Fruit fly (Drosophila melanogaster): ENCODE data around the gene CG33639.
A peak's percentile ranks its signal among the peaks of the same experiment; 100 is the strongest.

CG33639 gene

dm6 chrX:18208079-18208865 is 17.6 kb downstream of the CG33639 start (continued):
- peak; percentile 59 for TF ChIP-seq gem (tag; optimal IDR thresholded peaks at IDR 0.05)
- no peak for TF ChIP-seq CG31388 (GFP tag; optimal IDR thresholded peaks at IDR 0.05)
- peak; percentile 6 for TF ChIP-seq CG8924 (tag; optimal IDR thresholded peaks at IDR 0.05)
- no peak for TF ChIP-seq CG11093 (GFP tag; IDR thresholded peaks at IDR 0.05)
- no peak for TF ChIP-seq Eip74EF (GFP tag; optimal IDR thresholded peaks at IDR 0.05)
- TF ChIP-seq CG32532 (GFP tag; IDR thresholded peaks at IDR 0.05), result no peak
- no peak for TF ChIP-seq gcm2 (GFP tag; optimal IDR thresholded peaks at IDR 0.05)
- TF ChIP-seq CG42726 (GFP tag; IDR thresholded peaks at IDR 0.05; ENCODE audit: partially characterized antibody), result no peak
- TF ChIP-seq Dbx (GFP tag; IDR thresholded peaks at IDR 0.05), result no peak
- TF ChIP-seq CG12769 (tag; optimal IDR thresholded peaks at IDR 0.05), result no peak
- TF ChIP-seq E2f2 (GFP tag; IDR thresholded peaks at IDR 0.05), result no peak
- TF ChIP-seq Bdp1 (GFP tag; optimal IDR thresholded peaks at IDR 0.05), result no peak
- no peak for TF ChIP-seq pb (GFP tag; optimal IDR thresholded peaks at IDR 0.05)
- TF ChIP-seq ewg (GFP tag; optimal IDR thresholded peaks at IDR 0.05), result no peak
- no peak for TF ChIP-seq CG11456 (GFP tag; IDR thresholded peaks at IDR 0.05)
- TF ChIP-seq bowl (GFP tag; IDR thresholded peaks at IDR 0.05), result no peak
- peak; percentile 56; the same call in 1 of the 2 replicates for TF ChIP-seq CG31441 (GFP tag; IDR thresholded peaks at IDR 0.05)
- TF ChIP-seq chm (GFP tag; IDR thresholded peaks at IDR 0.05), result no peak
- no peak for TF ChIP-seq gsb (GFP tag; IDR thresholded peaks at IDR 0.05)
- TF ChIP-seq CG2712 (tag; optimal IDR thresholded peaks at IDR 0.05), result peak; percentile 65
- no peak for TF ChIP-seq C15 (GFP tag; IDR thresholded peaks at IDR 0.05)
- TF ChIP-seq chn (GFP tag; optimal IDR thresholded peaks at IDR 0.05), result no peak
- TF ChIP-seq CG4360 (GFP tag; IDR thresholded peaks at IDR 0.05), result no peak
- no peak for TF ChIP-seq CG31365 (tag; optimal IDR thresholded peaks at IDR 0.05)
- TF ChIP-seq CG15073 (GFP tag; optimal IDR thresholded peaks at IDR 0.05), result no peak
- peak; percentile 27 for TF ChIP-seq fd96Cb (tag; optimal IDR thresholded peaks at IDR 0.05)
- TF ChIP-seq dmrt11E (tag; optimal IDR thresholded peaks at IDR 0.05), result peak; percentile 71
- TF ChIP-seq CG15696 (tag; optimal IDR thresholded peaks at IDR 0.05), result peak; percentile 65
- no peak for TF ChIP-seq slou (GFP tag; optimal IDR thresholded peaks at IDR 0.05)
- TF ChIP-seq CG16779 (GFP tag; IDR thresholded peaks at IDR 0.05), result no peak
- no peak for TF ChIP-seq al (GFP tag; IDR thresholded peaks at IDR 0.05)
- TF ChIP-seq corto (GFP tag; optimal IDR thresholded peaks at IDR 0.05), result no peak
- TF ChIP-seq hkb (optimal IDR thresholded peaks at IDR 0.05), result no peak
- TF ChIP-seq hkb (GFP tag; IDR thresholded peaks at IDR 0.05), result no peak
- no peak for TF ChIP-seq ERR (GFP tag; optimal IDR thresholded peaks at IDR 0.05)
- TF ChIP-seq repo (GFP tag; optimal IDR thresholded peaks at IDR 0.05), result no peak
- peak; percentile 1 for TF ChIP-seq Deaf1 (tag; optimal IDR thresholded peaks at IDR 0.05)
- no peak for TF ChIP-seq hth (optimal IDR thresholded peaks at IDR 0.05)
- TF ChIP-seq aop (GFP tag; IDR thresholded peaks at IDR 0.05), result no peak
- TF ChIP-seq Dek (tag; optimal IDR thresholded peaks at IDR 0.05), result no peak
- TF ChIP-seq CG3995 (GFP tag; optimal IDR thresholded peaks at IDR 0.05), result no peak
- TF ChIP-seq Stat92E (GFP tag; optimal IDR thresholded peaks at IDR 0.05), result no peak
- no peak for TF ChIP-seq Bteb2 (GFP tag; optimal IDR thresholded peaks at IDR 0.05)
- TF ChIP-seq CG4424 (GFP tag; optimal IDR thresholded peaks at IDR 0.05), result no peak
- TF ChIP-seq CG8388 (GFP tag; optimal IDR thresholded peaks at IDR 0.05), result peak; percentile 13
- TF ChIP-seq sc (optimal IDR thresholded peaks at IDR 0.05), result no peak
- TF ChIP-seq sc (GFP tag; optimal IDR thresholded peaks at IDR 0.05), result peak; percentile 6
- TF ChIP-seq bbx (GFP tag; IDR thresholded peaks at IDR 0.05; ENCODE audit: partially characterized antibody), result no peak
- no peak for TF ChIP-seq ara (GFP tag; IDR thresholded peaks at IDR 0.05)
- TF ChIP-seq CG11723 (GFP tag; optimal IDR thresholded peaks at IDR 0.05), result no peak
- no peak for TF ChIP-seq Gsc (GFP tag; IDR thresholded peaks at IDR 0.05)

All from whole organism, embryonic.